Worm (Caenorhabditis elegans) whole organism, L3 larva: ENCODE measurements around the gene nhr-233.
A peak's percentile ranks its signal among the peaks of the same experiment; 100 is the strongest.

ENCODE experiments used
- R02D3.7 ChIP-seq: fragments of 150-350 bp; optimal IDR thresholded peaks from 2 replicates; lab custom pipeline; 2014; ENCODE audit warnings: missing biosample characterization, missing genetic modification characterization
- ZK546.5 ChIP-seq: sonication (generic microtip); optimal IDR thresholded peaks from 2 replicates; lab custom pipeline; 2017; ENCODE audit warnings: missing biosample characterization, missing genetic modification characterization
- ceh-16 ChIP-seq: sonication (generic microtip); optimal IDR thresholded peaks from 2 replicates; lab custom pipeline; 2017; ENCODE audit warnings: missing biosample characterization, missing genetic modification characterization
- ceh-82 ChIP-seq: fragments of 150-350 bp; optimal IDR thresholded peaks from 2 replicates; lab custom pipeline; 2014; ENCODE audit warnings: missing biosample characterization, missing genetic modification characterization
- daf-12 ChIP-seq: fragments of 150-350 bp; optimal IDR thresholded peaks from 2 replicates; lab custom pipeline; 2014; ENCODE audit warnings: missing biosample characterization, missing genetic modification reagents, missing genetic modification characterization
- egl-27 ChIP-seq: sonication (generic microtip); optimal IDR thresholded peaks from 4 replicates; lab custom pipeline; 2017; ENCODE audit warnings: missing biosample characterization, missing genetic modification reagents, missing genetic modification characterization
- egl-5 ChIP-seq: fragments of 150-350 bp; optimal IDR thresholded peaks from 2 replicates; lab custom pipeline; 2017; ENCODE audit warnings: missing biosample characterization, missing genetic modification reagents, missing genetic modification characterization, inconsistent platforms
- elt-2 ChIP-seq: sonication (generic microtip); optimal IDR thresholded peaks from 2 replicates; lab custom pipeline; 2016; ENCODE audit warnings: missing genetic modification reagents, mild to moderate bottlenecking, missing genetic modification characterization, missing compliant biosample characterization
- fos-1 ChIP-seq: fragments of 150-350 bp; optimal IDR thresholded peaks from 2 replicates; lab custom pipeline; 2014; ENCODE audit warnings: missing biosample characterization, missing genetic modification characterization
- hmg-11 ChIP-seq: sonication (generic microtip); optimal IDR thresholded peaks from 2 replicates; lab custom pipeline; 2016; ENCODE audit warnings: missing genetic modification characterization, missing compliant biosample characterization
- jun-1 ChIP-seq: fragments of 150-350 bp; optimal IDR thresholded peaks from 2 replicates; lab custom pipeline; 2014; ENCODE audit warnings: missing biosample characterization, missing genetic modification reagents, missing genetic modification characterization
- lin-15B ChIP-seq: fragments of 150-350 bp; optimal IDR thresholded peaks from 2 replicates; lab custom pipeline; 2014; ENCODE audit warnings: missing biosample characterization, missing genetic modification characterization
- lsy-12 ChIP-seq: sonication (generic microtip); optimal IDR thresholded peaks from 2 replicates; lab custom pipeline; 2016; ENCODE audit warnings: mild to moderate bottlenecking, missing genetic modification characterization, missing compliant biosample characterization
- mdl-1 ChIP-seq: fragments of 150-350 bp; optimal IDR thresholded peaks from 2 replicates; lab custom pipeline; 2014; ENCODE audit warnings: missing biosample characterization, missing genetic modification characterization
- mml-1 ChIP-seq: fragments of 150-350 bp; sonication (generic microtip); optimal IDR thresholded peaks from 3 replicates; lab custom pipeline; 2014; ENCODE audit warnings: missing biosample characterization, missing genetic modification characterization
- nfya-1 ChIP-seq: sonication (generic microtip); optimal IDR thresholded peaks from 2 replicates; lab custom pipeline; 2017; ENCODE audit warnings: missing genetic modification characterization, mild to moderate bottlenecking, missing compliant biosample characterization, antibody characterized with exemption, moderate library complexity; ENCODE audit not compliant: insufficient read depth
- nhr-11 ChIP-seq: fragments of 150-350 bp; optimal IDR thresholded peaks from 2 replicates; lab custom pipeline; 2014; ENCODE audit warnings: missing biosample characterization, missing genetic modification characterization
- nhr-12 ChIP-seq: fragments of 150-350 bp; optimal IDR thresholded peaks from 2 replicates; lab custom pipeline; 2014; ENCODE audit warnings: missing biosample characterization, missing genetic modification characterization
- nhr-237 ChIP-seq: fragments of 150-350 bp; optimal IDR thresholded peaks from 2 replicates; lab custom pipeline; 2014; ENCODE audit warnings: missing biosample characterization, missing genetic modification characterization
- nhr-25 ChIP-seq: sonication (generic microtip); optimal IDR thresholded peaks from 2 replicates; lab custom pipeline; 2017; ENCODE audit warnings: missing biosample characterization, missing genetic modification characterization
- nhr-28 ChIP-seq: fragments of 150-350 bp; optimal IDR thresholded peaks from 2 replicates; lab custom pipeline; 2014; ENCODE audit warnings: missing biosample characterization, missing genetic modification characterization
- nhr-77 ChIP-seq: fragments of 150-350 bp; optimal IDR thresholded peaks from 2 replicates; lab custom pipeline; 2014; ENCODE audit warnings: missing biosample characterization, missing genetic modification characterization
- pqm-1 ChIP-seq: fragments of 150-350 bp; optimal IDR thresholded peaks from 2 replicates; lab custom pipeline; 2017; ENCODE audit warnings: missing biosample characterization, missing genetic modification characterization, inconsistent platforms
- sea-2 ChIP-seq: fragments of 150-350 bp; sonication (generic microtip); optimal IDR thresholded peaks from 4 replicates; lab custom pipeline; 2014; ENCODE audit warnings: missing biosample characterization, missing genetic modification reagents, missing genetic modification characterization
- skn-1 ChIP-seq: fragments of 150-350 bp; optimal IDR thresholded peaks from 2 replicates; lab custom pipeline; 2014; ENCODE audit warnings: missing biosample characterization, missing genetic modification characterization
- snpc-4 ChIP-seq: fragments of 150-350 bp; optimal IDR thresholded peaks from 2 replicates; lab custom pipeline; 2014; ENCODE audit warnings: missing biosample characterization, missing genetic modification characterization
- tbx-2 ChIP-seq: sonication (generic microtip); optimal IDR thresholded peaks from 2 replicates; lab custom pipeline; 2016; ENCODE audit warnings: mild to moderate bottlenecking, missing genetic modification characterization, missing compliant biosample characterization
- unc-39 ChIP-seq: sonication (generic microtip); optimal IDR thresholded peaks from 4 replicates; lab custom pipeline; 2017; ENCODE audit warnings: missing biosample characterization, missing genetic modification characterization
- zag-1 ChIP-seq: fragments of 150-350 bp; optimal IDR thresholded peaks from 2 replicates; lab custom pipeline; 2014; ENCODE audit warnings: missing biosample characterization, missing genetic modification characterization
- ztf-11 ChIP-seq: fragments of 150-350 bp; optimal IDR thresholded peaks from 2 replicates; lab custom pipeline; 2014; ENCODE audit warnings: missing biosample characterization, missing genetic modification characterization
- ztf-4 ChIP-seq: fragments of 150-350 bp; optimal IDR thresholded peaks from 2 replicates; lab custom pipeline; 2014; ENCODE audit warnings: missing biosample characterization, missing genetic modification characterization

The nhr-233 gene

ce11 chrV:16540657-16541056, 29.9 kb downstream of the nhr-233 start:
- TF ChIP-seq nfya-1 (tag; lab: Kevin White, UChicago) (peak; percentile 83), snpc-4 (no peak), elt-2 (no peak), ceh-82 (tag; lab: Kevin White, UChicago) (no peak), ZK546.5 (tag; lab: Kevin White, UChicago) (no peak), nhr-77 (no peak)

- no peak for TF ChIP-seq mml-1 (tag; lab: Kevin White, UChicago)
- peak; percentile 86 for TF ChIP-seq nfya-1 (tag; lab: Kevin White, UChicago)
Observed at ce11 chrV:16539666-16540065, 30.9 kb downstream of the nhr-233 start.

- TF ChIP-seq elt-2 (peak; percentile 36), nfya-1 (tag; lab: Kevin White, UChicago) (peak; percentile 83), lin-15B (tag; lab: Kevin White, UChicago) (peak; percentile 73), nhr-25 (tag; lab: Kevin White, UChicago) (no peak), pqm-1 (tag; lab: Kevin White, UChicago) (no peak), egl-5 (tag; lab: Kevin White, UChicago) (no peak), mdl-1 (no peak)
Observed at ce11 chrV:16537908-16538446, 32.6 kb downstream of the nhr-233 start, which contains the start of gene Y32B12B.2. Gene Y32B12B.2 (plus strand): TSS chrV:16538396.

DNA sequence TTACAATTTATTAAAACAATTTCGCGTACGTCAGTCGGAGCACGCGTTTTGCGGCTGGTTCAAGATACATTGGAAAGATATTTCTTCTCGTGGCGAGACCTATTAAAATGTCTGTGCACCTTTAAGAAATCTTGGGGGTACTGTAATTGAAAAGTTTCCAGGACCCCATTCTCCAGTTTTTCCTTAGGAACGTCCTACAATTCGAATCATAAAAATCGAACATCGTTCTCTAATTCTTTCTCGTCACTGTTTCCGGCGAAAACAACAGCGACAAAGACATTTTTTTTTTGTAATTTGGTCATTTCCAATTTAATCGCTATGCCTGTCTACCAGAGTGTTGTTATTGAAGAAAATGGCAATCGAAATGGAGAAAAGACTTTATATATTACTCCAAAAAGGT, 33.9 kb downstream of the nhr-233 start, which contains the start of gene Y32B12B.1:
Gene Y32B12B.1 (plus strand): TSS at position 301 of the 400 bp plus-strand sequence.
- TF ChIP-seq lsy-12 (tag; lab: Kevin White, UChicago) (no peak), nhr-237 (tag; lab: Kevin White, UChicago) (no peak), ztf-11 (no peak), snpc-4 (no peak), zag-1 (no peak), nhr-28 (no peak), unc-39 (no peak), ztf-4 (no peak), nhr-11 (tag; lab: Kevin White, UChicago) (no peak)

- TF ChIP-seq elt-2 (no peak), unc-39 (no peak), mdl-1 (no peak), jun-1 (no peak), nhr-237 (tag; lab: Kevin White, UChicago) (no peak), ceh-16 (tag; lab: Kevin White, UChicago) (no peak), mml-1 (tag; lab: Kevin White, UChicago) (no peak), nhr-12 (no peak)
Observed at ce11 chrV:16535172-16535571, 35.4 kb downstream of the nhr-233 start, which contains the start of gene Y32B12B.8. Gene Y32B12B.8 (plus strand): TSS chrV:16535472.

ce11 chrV:16534000-16534399, 36.6 kb downstream of the nhr-233 start, which contains the start of gene cpr-2:
Gene cpr-2 (minus strand): TSS chrV:16534100.
- no peak for TF ChIP-seq fos-1
- no peak for TF ChIP-seq tbx-2 (tag; lab: Kevin White, UChicago)
- TF ChIP-seq pqm-1 (tag; lab: Kevin White, UChicago), result no peak
- TF ChIP-seq nhr-12, result no peak
- no peak for TF ChIP-seq nfya-1 (tag; lab: Kevin White, UChicago)
- TF ChIP-seq skn-1 (tag; lab: Kevin White, UChicago), result no peak
- no peak for TF ChIP-seq hmg-11
- TF ChIP-seq nhr-77, result no peak
- no peak for TF ChIP-seq R02D3.7 (tag; lab: Kevin White, UChicago)
- no peak for TF ChIP-seq unc-39
- no peak for TF ChIP-seq jun-1
- TF ChIP-seq daf-12 (tag; lab: Kevin White, UChicago), result no peak
- TF ChIP-seq ztf-11, result no peak
- no peak for TF ChIP-seq lin-15B (tag; lab: Kevin White, UChicago)
- TF ChIP-seq ztf-4, result no peak
- TF ChIP-seq egl-27 (tag; lab: Kevin White, UChicago), result no peak
- no peak for TF ChIP-seq sea-2 (GFP tag; lab: Kevin White, UChicago)
- TF ChIP-seq ZK546.5 (tag; lab: Kevin White, UChicago), result no peak
